Worm (Caenorhabditis elegans) whole organism, midembryonic: ENCODE measurements around the gene teg-1.

Experiments used
- cog-1 ChIP-seq: sonication (generic microtip); optimal IDR thresholded peaks from 2 replicates; lab custom pipeline; 2016; ENCODE audit warnings: missing genetic modification characterization, missing compliant biosample characterization
- flt-1 ChIP-seq: fragments of 200-800 bp; sonication (Bioruptor generic); IDR thresholded peaks from 2 replicates; pipeline ENCODE4 v1.3.6; 2022; ENCODE audit warnings: missing genetic modification characterization, missing compliant biosample characterization
- klf-2 ChIP-seq: fragments of 200-800 bp; sonication (Bioruptor generic); conservative IDR thresholded peaks from 2 replicates; pipeline ENCODE4 v1.3.6; 2022; ENCODE audit warnings: missing genetic modification reagents, missing genetic modification characterization, missing compliant biosample characterization
- tab-1 ChIP-seq: fragments of 200-800 bp; sonication (Bioruptor generic); IDR thresholded peaks from 2 replicates; pipeline ENCODE4 v1.3.6; 2022; ENCODE audit warnings: missing genetic modification characterization, missing compliant biosample characterization

DNA sequence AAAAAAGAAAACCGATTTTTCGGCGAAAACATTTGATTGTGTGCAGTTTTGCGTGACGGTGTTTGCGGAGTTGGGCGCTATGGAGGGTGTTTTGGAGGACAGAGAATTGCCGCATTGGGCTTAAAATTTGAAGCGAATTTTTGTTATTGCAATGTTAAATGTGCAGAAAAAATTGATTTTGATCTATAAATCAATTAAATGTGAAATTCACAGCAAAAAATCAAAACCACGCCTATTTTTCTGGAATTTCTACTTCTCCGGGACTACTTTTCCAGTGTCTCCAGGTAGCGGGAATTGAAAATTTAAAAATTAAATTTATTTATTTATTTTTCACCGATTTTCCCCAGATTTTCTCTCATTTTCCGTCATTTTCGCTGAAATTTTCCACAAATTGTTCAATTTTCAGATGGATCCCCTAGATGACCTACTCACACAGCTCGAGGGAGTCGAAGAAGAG is 839 bp downstream of the teg-1 start, which contains the start of gene mcm-10:
- TF ChIP-seq tab-1 (no peak), flt-1 (GFP tag; lab: Robert Waterston, UW) (peak; percentile 31; the same call in 1 of the 2 replicates), cog-1 (tag; lab: Kevin White, UChicago) (peak; percentile 85), klf-2 (GFP tag; lab: Robert Waterston, UW) (peak; percentile 68; the same call in 1 of the 2 replicates)
